Fruit fly (Drosophila melanogaster) whole organism, prepupa: Measurements from ENCODE around the gene gcm.

ENCODE experiments used
- CG10631 ChIP-seq: fragments of 200-800 bp; sonication (Bioruptor generic); optimal IDR thresholded peaks from 2 replicates; lab custom pipeline; 2016; ENCODE audit warnings: missing biosample characterization, missing genetic modification characterization
- CG10669 ChIP-seq: fragments of 200-800 bp; sonication (Bioruptor generic); optimal IDR thresholded peaks from 3 replicates; lab custom pipeline; 2018; ENCODE audit warnings: missing biosample characterization, mild to moderate bottlenecking, missing genetic modification characterization, moderate library complexity
- CG11294 ChIP-seq: fragments of 200-800 bp; sonication (Bioruptor generic); IDR thresholded peaks from 2 replicates; pipeline ENCODE4 v1.3.6; 2022; ENCODE audit warnings: missing biosample characterization, missing genetic modification characterization
- CG11902 ChIP-seq: fragments of 200-800 bp; sonication (Bioruptor generic); optimal IDR thresholded peaks from 3 replicates; lab custom pipeline; 2016; ENCODE audit warnings: missing biosample characterization, missing genetic modification characterization
- CG15336 ChIP-seq: fragments of 200-800 bp; sonication (Bioruptor generic); IDR thresholded peaks from 2 replicates; pipeline ENCODE4 v1.3.6; 2022; ENCODE audit warnings: missing biosample characterization, missing genetic modification characterization
- CG1621 ChIP-seq: fragments of 200-800 bp; sonication (Bioruptor generic); optimal IDR thresholded peaks from 3 replicates; lab custom pipeline; 2018; ENCODE audit warnings: missing biosample characterization, mild to moderate bottlenecking, missing genetic modification characterization
- CG16779 ChIP-seq: fragments of 200-800 bp; sonication (Bioruptor generic); optimal IDR thresholded peaks from 3 replicates; lab custom pipeline; 2017; ENCODE audit warnings: missing biosample characterization, mild to moderate bottlenecking, missing genetic modification characterization
- CG3032 ChIP-seq: fragments of 200-800 bp; optimal IDR thresholded peaks from 2 replicates; lab custom pipeline; 2019; ENCODE audit warnings: missing biosample characterization, mild to moderate bottlenecking, missing genetic modification characterization, moderate library complexity
- CG31627 ChIP-seq: fragments of 200-800 bp; sonication (Bioruptor generic); optimal IDR thresholded peaks from 3 replicates; lab custom pipeline; 2016; ENCODE audit warnings: missing biosample characterization, missing genetic modification characterization
- CG32006 ChIP-seq: fragments of 200-800 bp; sonication (Bioruptor generic); optimal IDR thresholded peaks from 3 replicates; lab custom pipeline; 2017; ENCODE audit warnings: missing biosample characterization, mild to moderate bottlenecking, missing genetic modification characterization
- CG4318 ChIP-seq: fragments of 200-800 bp; sonication (Bioruptor generic); optimal IDR thresholded peaks from 3 replicates; lab custom pipeline; 2017; ENCODE audit warnings: missing biosample characterization, mild to moderate bottlenecking, missing genetic modification characterization
- CG6276 ChIP-seq: fragments of 200-800 bp; sonication (Bioruptor generic); optimal IDR thresholded peaks from 2 replicates; lab custom pipeline; 2017; ENCODE audit warnings: missing biosample characterization, mild to moderate bottlenecking, missing genetic modification characterization
- CG8119 ChIP-seq: fragments of 200-800 bp; sonication (Bioruptor generic); IDR thresholded peaks from 3 replicates; pipeline ENCODE4 v1.3.6; 2022; ENCODE audit warnings: missing biosample characterization, missing genetic modification characterization
- CG8632 ChIP-seq: fragments of 200-800 bp; sonication (Bioruptor generic); optimal IDR thresholded peaks from 3 replicates; lab custom pipeline; 2016; ENCODE audit warnings: missing biosample characterization, missing genetic modification characterization
- Eip78C ChIP-seq: fragments of 200-800 bp; sonication (Bioruptor generic); peaks from one replicate; lab custom pipeline; 2016; ENCODE audit warnings: missing biosample characterization, missing genetic modification characterization
- Ets21C ChIP-seq: fragments of 200-800 bp; sonication (Bioruptor generic); optimal IDR thresholded peaks from 3 replicates; lab custom pipeline; 2016; ENCODE audit warnings: missing biosample characterization, missing genetic modification characterization
- Ets96B ChIP-seq: fragments of 200-800 bp; optimal IDR thresholded peaks from 2 replicates; lab custom pipeline; 2019; ENCODE audit warnings: missing biosample characterization, mild to moderate bottlenecking, missing genetic modification characterization, moderate library complexity
- Gug ChIP-seq: fragments of 200-800 bp; sonication (Bioruptor generic); IDR thresholded peaks from 2 replicates; pipeline ENCODE4 v1.3.6; 2022; ENCODE audit warnings: missing biosample characterization, missing genetic modification characterization
- Hr38 ChIP-seq: sonication (Bioruptor generic); optimal IDR thresholded peaks from 2 replicates; lab custom pipeline; 2016; ENCODE audit warnings: missing biosample characterization, missing genetic modification characterization
- Hr39 ChIP-seq: fragments of 200-800 bp; sonication (Bioruptor generic); optimal IDR thresholded peaks from 2 replicates; lab custom pipeline; 2016; ENCODE audit warnings: missing biosample characterization, missing genetic modification characterization
- Met ChIP-seq: fragments of 200-800 bp; sonication (Bioruptor generic); optimal IDR thresholded peaks from 3 replicates; lab custom pipeline; 2016; ENCODE audit warnings: missing biosample characterization, missing genetic modification characterization
- OdsH ChIP-seq: fragments of 200-800 bp; sonication (Bioruptor generic); optimal IDR thresholded peaks from 3 replicates; lab custom pipeline; 2016; ENCODE audit warnings: missing biosample characterization, missing genetic modification characterization
- Smox ChIP-seq: fragments of 200-800 bp; sonication (Bioruptor generic); optimal IDR thresholded peaks from 3 replicates; lab custom pipeline; 2016; ENCODE audit warnings: missing biosample characterization, missing genetic modification characterization
- achi ChIP-seq: fragments of 200-800 bp; sonication (Bioruptor generic); optimal IDR thresholded peaks from 3 replicates; lab custom pipeline; 2016; ENCODE audit warnings: missing biosample characterization, missing genetic modification characterization
- acj6 ChIP-seq: fragments of 200-800 bp; sonication (Bioruptor generic); optimal IDR thresholded peaks from 3 replicates; lab custom pipeline; 2016; ENCODE audit warnings: missing biosample characterization, missing genetic modification characterization
- cyc ChIP-seq: fragments of 200-800 bp; sonication (Bioruptor generic); optimal IDR thresholded peaks from 3 replicates; lab custom pipeline; 2016; ENCODE audit warnings: missing biosample characterization, missing genetic modification characterization
- dac ChIP-seq: fragments of 200-800 bp; sonication (Bioruptor generic); optimal IDR thresholded peaks from 2 replicates; lab custom pipeline; 2017; ENCODE audit warnings: missing biosample characterization, mild to moderate bottlenecking, missing genetic modification characterization
- eg ChIP-seq: fragments of 200-800 bp; sonication (Bioruptor generic); IDR thresholded peaks from 3 replicates; pipeline ENCODE4 v1.3.6; 2022; ENCODE audit warnings: missing biosample characterization, missing genetic modification characterization
- esn ChIP-seq: fragments of 200-800 bp; sonication (Bioruptor generic); optimal IDR thresholded peaks from 2 replicates; lab custom pipeline; 2016; ENCODE audit warnings: missing biosample characterization, mild to moderate bottlenecking, missing genetic modification characterization, moderate library complexity
- fd59A ChIP-seq: fragments of 200-800 bp; sonication (Bioruptor generic); optimal IDR thresholded peaks from 2 replicates; lab custom pipeline; 2017; ENCODE audit warnings: missing biosample characterization, mild to moderate bottlenecking, missing genetic modification characterization, missing genetic modification reagents
- fd85E ChIP-seq: fragments of 200-800 bp; sonication (Bioruptor generic); optimal IDR thresholded peaks from 3 replicates; lab custom pipeline; 2016; ENCODE audit warnings: missing biosample characterization, missing genetic modification characterization
- net ChIP-seq: fragments of 200-800 bp; sonication (Bioruptor generic); optimal IDR thresholded peaks from 3 replicates; lab custom pipeline; 2016; ENCODE audit warnings: missing biosample characterization, missing genetic modification characterization
- pdm3 ChIP-seq: fragments of 200-800 bp; sonication (Bioruptor generic); optimal IDR thresholded peaks from 3 replicates; lab custom pipeline; 2016; ENCODE audit warnings: missing biosample characterization, missing genetic modification characterization
- salr ChIP-seq, 2 experiments: fragments of 200-800 bp; sonication (Bioruptor generic); optimal IDR thresholded peaks; 3 replicates each; lab custom pipeline; 2016 to 2018; ENCODE audit warnings: missing biosample characterization in 2 of 2, missing genetic modification characterization in 2 of 2, mild to moderate bottlenecking in 1 of 2
- ss ChIP-seq, 2 experiments: fragments of 200-800 bp; sonication (Bioruptor generic); optimal IDR thresholded peaks; 2 replicates in 1 of 2; 3 replicates in 1 of 2; lab custom pipeline; 2017 to 2018; ENCODE audit warnings: mild to moderate bottlenecking in 2 of 2, missing biosample characterization in 2 of 2, missing genetic modification characterization in 2 of 2, moderate library complexity in 1 of 2
- svp ChIP-seq: fragments of 200-800 bp; sonication (Bioruptor generic); peaks from one replicate; lab custom pipeline; 2016; ENCODE audit warnings: missing biosample characterization, missing genetic modification characterization
- topi ChIP-seq: fragments of 200-800 bp; sonication (Bioruptor generic); optimal IDR thresholded peaks from 3 replicates; lab custom pipeline; 2016; ENCODE audit warnings: missing biosample characterization, missing genetic modification characterization

Gene gcm

dm6 chr2L:9567398-9567856, 14.1 kb downstream of the gcm start (continued):
- TF ChIP-seq Gug (peak; percentile 48), topi (GFP tag; lab: Kevin White, UChicago) (peak; percentile 78), CG8119 (GFP tag; lab: Robert Waterston, UW) (peak; percentile 68), CG10669 (peak; percentile 71), acj6 (GFP tag; lab: Kevin White, UChicago) (peak; percentile 87), ss (GFP tag; optimal IDR thresholded peaks at IDR 0.05; lab: Kevin White, UChicago) (peak; percentile 33 to 75), Eip78C (GFP tag; lab: Kevin White, UChicago) (peak; percentile 96), salr (GFP tag; optimal IDR thresholded peaks at IDR 0.05; lab: Kevin White, UChicago) (peak; percentile 38 to 63), Ets21C (GFP tag; lab: Kevin White, UChicago) (peak; percentile 18), OdsH (GFP tag; lab: Kevin White, UChicago) (peak; percentile 83), Hr38 (GFP tag; lab: Kevin White, UChicago) (no peak), CG6276 (peak; percentile 77), pdm3 (GFP tag; lab: Kevin White, UChicago) (peak; percentile 83), CG4318 (GFP tag; lab: Kevin White, UChicago) (no peak), svp (GFP tag; lab: Kevin White, UChicago) (peak; percentile 74), CG32006 (GFP tag; lab: Kevin White, UChicago) (peak; percentile 63), esn (GFP tag; lab: Kevin White, UChicago) (peak; percentile 90), CG31627 (GFP tag; lab: Kevin White, UChicago) (peak; percentile 60), cyc (peak; percentile 67), CG8632 (peak; percentile 44), CG15336 (GFP tag; lab: Robert Waterston, UW) (peak; percentile 78), Hr39 (GFP tag; lab: Kevin White, UChicago) (peak; percentile 57), CG16779 (tag; lab: Kevin White, UChicago) (peak; percentile 91), Ets96B (tag; lab: Kevin White, UChicago) (no peak), achi (GFP tag; lab: Kevin White, UChicago) (peak; percentile 84), CG11294 (GFP tag; lab: Robert Waterston, UW) (peak; percentile 75), Met (GFP tag; lab: Kevin White, UChicago) (peak; percentile 89), Smox (peak; percentile 84), CG1621 (peak; percentile 43), CG10631 (GFP tag; lab: Kevin White, UChicago) (peak; percentile 26)

dm6 chr2L:9566656-9567055, 14.9 kb downstream of the gcm start, which contains the start of gene jp:
TSS of gene jp (minus strand) at chr2L:9566750.
- TF ChIP-seq eg (GFP tag; lab: Robert Waterston, UW): no peak
- TF ChIP-seq dac (GFP tag; lab: Kevin White, UChicago): no peak
- TF ChIP-seq svp (GFP tag; lab: Kevin White, UChicago): no peak
- TF ChIP-seq fd59A (GFP tag; lab: Kevin White, UChicago): no peak
- no peak for TF ChIP-seq fd85E (GFP tag; lab: Kevin White, UChicago)
- no peak for TF ChIP-seq CG3032 (tag; lab: Kevin White, UChicago)
- TF ChIP-seq net: no peak
- no peak for TF ChIP-seq CG15336 (GFP tag; lab: Robert Waterston, UW)
- no peak for TF ChIP-seq Hr38 (GFP tag; lab: Kevin White, UChicago)
- no peak for TF ChIP-seq CG8632
- no peak for TF ChIP-seq CG11902

- TF ChIP-seq CG15336 (GFP tag; lab: Robert Waterston, UW) (0 out of 2 replicates have a peak, but pooled peaks have one; percentile 14), eg (GFP tag; lab: Robert Waterston, UW) (peak; percentile 53; the same call in 2 of the 3 replicates), pdm3 (GFP tag; lab: Kevin White, UChicago) (no peak)
These were observed 16.2 kb downstream of the gcm start, which contains the start of gene CG46468 for dm6 chr2L:9565387-9565786. TSS of gene CG46468 (minus strand) at chr2L:9565438.
